Fruit fly (Drosophila melanogaster) whole organism, embryonic: Measurements from ENCODE around the gene Sld5.

ENCODE experiments used
- ATbp ChIP-seq: fragments of 200-800 bp; sonication (Bioruptor generic); optimal IDR thresholded peaks from 2 replicates; lab custom pipeline; 2017; ENCODE audit warnings: missing biosample characterization, mild to moderate bottlenecking, missing genetic modification characterization, missing genetic modification reagents
- Awh ChIP-seq: fragments of 200-800 bp; sonication (Bioruptor generic); IDR thresholded peaks from 2 replicates; pipeline ENCODE4, ENCODE4 v1.3.6; 2022; ENCODE audit warnings: missing biosample characterization, missing genetic modification characterization
- CG10147 ChIP-seq: fragments of 200-800 bp; sonication (Bioruptor generic); optimal IDR thresholded peaks from 2 replicates; lab custom pipeline; 2019; ENCODE audit warnings: missing biosample characterization, mild to moderate bottlenecking, missing genetic modification characterization, moderate library complexity
- CG10274 ChIP-seq: fragments of 200-800 bp; sonication (Bioruptor generic); optimal IDR thresholded peaks from 3 replicates; lab custom pipeline; 2017; ENCODE audit warnings: missing biosample characterization, mild to moderate bottlenecking, missing genetic modification characterization
- CG10979 ChIP-seq: fragments of 200-800 bp; sonication (Bioruptor generic); optimal IDR thresholded peaks from 2 replicates; lab custom pipeline; 2018; ENCODE audit warnings: missing biosample characterization, mild to moderate bottlenecking, missing genetic modification characterization, moderate library complexity
- CG12155 ChIP-seq: fragments of 200-800 bp; sonication (Bioruptor generic); optimal IDR thresholded peaks from 3 replicates; lab custom pipeline; 2016; ENCODE audit warnings: missing biosample characterization, missing genetic modification characterization
- CG13424 ChIP-seq: fragments of 200-800 bp; sonication (Bioruptor generic); optimal IDR thresholded peaks from 2 replicates; lab custom pipeline; 2019; ENCODE audit warnings: missing biosample characterization, mild to moderate bottlenecking, missing genetic modification characterization, moderate library complexity
- CG15696 ChIP-seq: fragments of 200-800 bp; sonication (Bioruptor generic); optimal IDR thresholded peaks from 2 replicates; lab custom pipeline; 2019; ENCODE audit warnings: missing biosample characterization, mild to moderate bottlenecking, missing genetic modification characterization, moderate library complexity
- CG16779 ChIP-seq: fragments of 200-800 bp; sonication (Bioruptor generic); IDR thresholded peaks from 2 replicates; pipeline ENCODE4 v1.3.6; 2022; ENCODE audit warnings: missing biosample characterization, missing genetic modification characterization
- CG16815 ChIP-seq: fragments of 200-800 bp; sonication (Bioruptor generic); optimal IDR thresholded peaks from 3 replicates; lab custom pipeline; 2017; ENCODE audit warnings: missing biosample characterization, mild to moderate bottlenecking, missing genetic modification characterization
- CG17385 ChIP-seq: fragments of 200-800 bp; sonication (Bioruptor generic); optimal IDR thresholded peaks from 3 replicates; lab custom pipeline; 2018; ENCODE audit warnings: missing biosample characterization, mild to moderate bottlenecking, missing genetic modification characterization
- CG18262 ChIP-seq: fragments of 200-800 bp; optimal IDR thresholded peaks from 3 replicates; lab custom pipeline; 2019; ENCODE audit warnings: missing biosample characterization, mild to moderate bottlenecking, missing genetic modification characterization, moderate library complexity
- CG18476 ChIP-seq: fragments of 200-800 bp; sonication (Bioruptor generic); optimal IDR thresholded peaks from 2 replicates; lab custom pipeline; 2016; ENCODE audit warnings: missing biosample characterization, mild to moderate bottlenecking, missing genetic modification characterization
- CG18764 ChIP-seq: fragments of 200-800 bp; sonication (Bioruptor generic); optimal IDR thresholded peaks from 3 replicates; lab custom pipeline; 2016; ENCODE audit warnings: missing biosample characterization, missing genetic modification characterization
- CG2129 ChIP-seq: fragments of 200-800 bp; sonication (Bioruptor generic); IDR thresholded peaks from 2 replicates; pipeline ENCODE4 v1.3.6; 2022; ENCODE audit warnings: missing biosample characterization, missing genetic modification characterization; ENCODE audit not compliant: partially characterized antibody
- CG2202 ChIP-seq: fragments of 200-800 bp; sonication (Bioruptor generic); optimal IDR thresholded peaks from 2 replicates; lab custom pipeline; 2018; ENCODE audit warnings: missing biosample characterization, mild to moderate bottlenecking, missing genetic modification characterization
- CG30020 ChIP-seq: fragments of 200-800 bp; optimal IDR thresholded peaks from 2 replicates; lab custom pipeline; 2019; ENCODE audit warnings: missing biosample characterization, mild to moderate bottlenecking, missing genetic modification characterization, moderate library complexity
- CG3065 ChIP-seq: fragments of 200-800 bp; sonication (Bioruptor generic); optimal IDR thresholded peaks from 2 replicates; lab custom pipeline; 2016; ENCODE audit warnings: missing biosample characterization, missing genetic modification characterization
- CG32532 ChIP-seq: fragments of 200-800 bp; sonication (Bioruptor generic); IDR thresholded peaks from 2 replicates; pipeline ENCODE4 v1.3.6; 2022; ENCODE audit warnings: missing biosample characterization, missing genetic modification characterization
- CG32767 ChIP-seq: fragments of 200-800 bp; sonication (Bioruptor generic); IDR thresholded peaks from 2 replicates; pipeline ENCODE4 v1.3.6; 2022; ENCODE audit warnings: missing biosample characterization, missing genetic modification characterization
- CG3838 ChIP-seq: fragments of 200-800 bp; sonication (Bioruptor generic); optimal IDR thresholded peaks from 3 replicates; lab custom pipeline; 2016; ENCODE audit warnings: missing biosample characterization, missing genetic modification characterization
- CG5245 ChIP-seq: fragments of 200-800 bp; sonication (Bioruptor generic); optimal IDR thresholded peaks from 3 replicates; lab custom pipeline; 2016; ENCODE audit warnings: missing biosample characterization, missing genetic modification characterization
- CG8359 ChIP-seq: fragments of 200-800 bp; sonication (Bioruptor generic); optimal IDR thresholded peaks from 2 replicates; lab custom pipeline; 2017; ENCODE audit warnings: missing biosample characterization, mild to moderate bottlenecking, missing genetic modification characterization, borderline replicate concordance
- CkIIα-i1 ChIP-seq: fragments of 200-800 bp; sonication (Bioruptor generic); IDR thresholded peaks from 2 replicates; pipeline ENCODE4 v1.3.6; 2022; ENCODE audit warnings: missing biosample characterization, missing genetic modification characterization
- E2f1 ChIP-seq: fragments of 200-800 bp; sonication (Bioruptor generic); IDR thresholded peaks from 2 replicates; pipeline ENCODE4 v1.3.6; 2022; ENCODE audit warnings: missing biosample characterization, missing genetic modification characterization
- Ets97D ChIP-seq: fragments of 200-800 bp; sonication (Bioruptor generic); optimal IDR thresholded peaks from 3 replicates; lab custom pipeline; 2016; ENCODE audit warnings: missing biosample characterization, missing genetic modification characterization
- H15 ChIP-seq: fragments of 200-800 bp; sonication (Bioruptor generic); IDR thresholded peaks from 3 replicates; pipeline ENCODE4 v1.3.6; 2022; ENCODE audit warnings: missing biosample characterization, missing genetic modification characterization
- HmgZ ChIP-seq: fragments of 200-800 bp; sonication (Bioruptor generic); optimal IDR thresholded peaks from 2 replicates; lab custom pipeline; 2018; ENCODE audit warnings: missing biosample characterization, mild to moderate bottlenecking, missing genetic modification characterization
- Hsf ChIP-seq: fragments of 200-800 bp; sonication (Bioruptor generic); optimal IDR thresholded peaks from 3 replicates; lab custom pipeline; 2016; ENCODE audit warnings: missing biosample characterization, missing genetic modification characterization
- MBD-R2 ChIP-seq: fragments of 200-800 bp; sonication (Bioruptor generic); IDR thresholded peaks from 2 replicates; pipeline ENCODE4 v1.3.6; 2022; ENCODE audit warnings: missing biosample characterization, missing genetic modification characterization
- Med ChIP-seq: fragments of 200-800 bp; sonication (Bioruptor generic); peaks from one replicate; lab custom pipeline; 2016; ENCODE audit warnings: missing biosample characterization, missing genetic modification characterization, mild to moderate bottlenecking, inconsistent platforms, moderate library complexity
- NC2α ChIP-seq: fragments of 200-800 bp; sonication (Bioruptor generic); optimal IDR thresholded peaks from 2 replicates; lab custom pipeline; 2016; ENCODE audit warnings: missing biosample characterization, missing genetic modification characterization
- Sox100B ChIP-seq: fragments of 200-800 bp; sonication (Bioruptor generic); optimal IDR thresholded peaks from 3 replicates; lab custom pipeline; 2018; ENCODE audit warnings: missing biosample characterization, mild to moderate bottlenecking, missing genetic modification characterization
- ac ChIP-seq: fragments of 200-800 bp; sonication (Bioruptor generic); optimal IDR thresholded peaks from 3 replicates; lab custom pipeline; 2017; ENCODE audit warnings: missing biosample characterization, mild to moderate bottlenecking, missing genetic modification characterization
- cwo ChIP-seq: fragments of 200-800 bp; sonication (Bioruptor generic); optimal IDR thresholded peaks from 3 replicates; lab custom pipeline; 2017; ENCODE audit warnings: missing biosample characterization, missing genetic modification characterization, mild to moderate bottlenecking, moderate library complexity, missing genetic modification reagents
- da ChIP-seq: fragments of 200-800 bp; sonication (Bioruptor generic); optimal IDR thresholded peaks from 2 replicates; lab custom pipeline; 2016; ENCODE audit warnings: missing biosample characterization, missing genetic modification characterization
- dati ChIP-seq: fragments of 200-800 bp; sonication (Bioruptor generic); IDR thresholded peaks from 2 replicates; pipeline ENCODE4 v1.3.6; 2022; ENCODE audit warnings: missing biosample characterization, missing genetic modification characterization
- eve ChIP-seq, 2 experiments: fragments of >200 bp; optimal IDR thresholded peaks; 2 replicates each; lab custom pipeline; 2017; ENCODE audit warnings: missing biosample characterization in 2 of 2, missing genetic modification characterization in 2 of 2
- mirr ChIP-seq: fragments of 200-800 bp; sonication (Bioruptor generic); optimal IDR thresholded peaks from 3 replicates; lab custom pipeline; 2018; ENCODE audit warnings: missing biosample characterization, mild to moderate bottlenecking, missing genetic modification characterization
- nmo ChIP-seq: fragments of 200-800 bp; sonication (Bioruptor generic); optimal IDR thresholded peaks from 2 replicates; lab custom pipeline; 2018; ENCODE audit warnings: missing biosample characterization, mild to moderate bottlenecking, missing genetic modification characterization, moderate library complexity
- nom ChIP-seq: fragments of 200-800 bp; sonication (Bioruptor generic); optimal IDR thresholded peaks from 2 replicates; lab custom pipeline; 2017; ENCODE audit warnings: missing biosample characterization, missing genetic modification characterization, mild to moderate bottlenecking, moderate library complexity, missing genetic modification reagents
- pb ChIP-seq: fragments of 200-800 bp; sonication (Bioruptor generic); optimal IDR thresholded peaks from 3 replicates; lab custom pipeline; 2016; ENCODE audit warnings: missing biosample characterization, missing genetic modification characterization
- pros ChIP-seq: fragments of 200-800 bp; sonication (Bioruptor generic); optimal IDR thresholded peaks from 3 replicates; lab custom pipeline; 2019; ENCODE audit warnings: missing biosample characterization, mild to moderate bottlenecking, missing genetic modification characterization, moderate library complexity
- shn ChIP-seq: fragments of 200-800 bp; sonication (Bioruptor generic); optimal IDR thresholded peaks from 3 replicates; lab custom pipeline; 2016; ENCODE audit warnings: missing biosample characterization, missing genetic modification characterization
- sim ChIP-seq: fragments of 200-800 bp; sonication (Bioruptor generic); IDR thresholded peaks from 2 replicates; pipeline ENCODE4 v1.3.6; 2022; ENCODE audit warnings: missing biosample characterization, missing genetic modification characterization
- sna ChIP-seq: fragments of 200-800 bp; sonication (Bioruptor generic); IDR thresholded peaks from 2 replicates; pipeline ENCODE4 v1.3.6; 2022; ENCODE audit warnings: missing biosample characterization, missing genetic modification characterization; ENCODE audit not compliant: partially characterized antibody
- stc ChIP-seq: fragments of 200-800 bp; sonication (Bioruptor generic); IDR thresholded peaks from 2 replicates; pipeline ENCODE4 v1.3.6; 2022; ENCODE audit warnings: missing biosample characterization, missing genetic modification characterization
- wek ChIP-seq: fragments of 200-800 bp; sonication (Bioruptor generic); optimal IDR thresholded peaks from 3 replicates; lab custom pipeline; 2018; ENCODE audit warnings: missing biosample characterization, mild to moderate bottlenecking, missing genetic modification characterization, moderate library complexity

Sld5 gene

dm6 chr3R:26036153-26037144, 19.9 kb downstream of the Sld5 start (continued):
- TF ChIP-seq CG3838 (peak; percentile 36), CG32767 (GFP tag; lab: Robert Waterston, UW) (peak; percentile 55; the same call in 1 of the 2 replicates), ATbp (GFP tag; lab: Kevin White, UChicago) (peak; percentile 88), sna (GFP tag; lab: Robert Waterston, UW) (no peak), Awh (GFP tag; lab: Robert Waterston, UW) (peak; percentile 69), CG3065 (GFP tag; lab: Kevin White, UChicago) (peak; percentile 57), H15 (GFP tag; lab: Robert Waterston, UW) (no peak), CG30020 (tag; lab: Kevin White, UChicago) (peak; percentile 88), mirr (no peak), CG18764 (peak; percentile 61), E2f1 (peak; percentile 65; the same call in 1 of the 2 replicates), ac (peak; percentile 94), CG15696 (tag; lab: Kevin White, UChicago) (peak; percentile 99), CG10274 (peak; percentile 59), cwo (GFP tag; lab: Kevin White, UChicago) (peak; percentile 62), CG8359 (GFP tag; lab: Kevin White, UChicago) (peak; percentile 89), stc (GFP tag; lab: Robert Waterston, UW) (0 out of 2 replicates have a peak, but pooled peaks have one; percentile 38), sim (GFP tag; lab: Robert Waterston, UW) (0 out of 2 replicates have a peak, but pooled peaks have one; percentile 53), CG13424 (tag; lab: Kevin White, UChicago) (peak; percentile 95), CG18476 (GFP tag; lab: Kevin White, UChicago) (peak; percentile 87), Ets97D (GFP tag; lab: Kevin White, UChicago) (peak; percentile 40), CG2129 (no peak), CG2202 (peak; percentile 96), CG18262 (peak; percentile 99), Sox100B (peak; percentile 96), NC2α (peak; percentile 12), dati (GFP tag; lab: Robert Waterston, UW) (no peak), HmgZ (tag; lab: Kevin White, UChicago) (peak; percentile 49), pb (peak; percentile 37), MBD-R2 (GFP tag; lab: Robert Waterston, UW) (no peak), CG16815 (peak; percentile 94), CG10147 (GFP tag; lab: Kevin White, UChicago) (peak; percentile 71), CG17385 (GFP tag; lab: Kevin White, UChicago) (peak; percentile 87), wek (GFP tag; lab: Kevin White, UChicago) (peak; percentile 7), Hsf (GFP tag; lab: Kevin White, UChicago) (peak; percentile 83), CG32532 (GFP tag; lab: Robert Waterston, UW) (no peak), nom (peak; percentile 90), nmo (peak; percentile 98), Med (peak; percentile 76), CG16779 (no peak), da (GFP tag; lab: Kevin White, UChicago) (peak; percentile 22), CG5245 (GFP tag; lab: Kevin White, UChicago) (peak; percentile 52), shn (peak; percentile 41), CkIIα-i1 (no peak), CG10979 (tag; lab: Kevin White, UChicago) (peak; percentile 99), pros (GFP tag; lab: Kevin White, UChicago) (peak; percentile 99), CG12155 (GFP tag; lab: Kevin White, UChicago) (peak; percentile 43), eve (GFP tag; optimal IDR thresholded peaks at IDR 0.05; lab: Kevin White, UChicago) (peak in 1 of 2 experiments; percentile 78)
